Worm (Caenorhabditis elegans): Measurements from ENCODE around the gene B0034.5.

- TF ChIP-seq lsy-2 (tag; optimal IDR thresholded peaks at IDR 0.05) (no peak), sptf-1 (tag; optimal IDR thresholded peaks at IDR 0.05) (no peak), unc-62 (GFP tag; optimal IDR thresholded peaks at IDR 0.05) (no peak), snpc-4 (tag; optimal IDR thresholded peaks at IDR 0.05) (no peak), ces-1 (GFP tag; optimal IDR thresholded peaks at IDR 0.05) (no peak), elt-3 (tag; optimal IDR thresholded peaks at IDR 0.05) (no peak), ztf-11 (tag; optimal IDR thresholded peaks at IDR 0.05) (no peak), nhr-76 (tag; optimal IDR thresholded peaks at IDR 0.05) (no peak), sem-2 (GFP tag; optimal IDR thresholded peaks at IDR 0.05) (no peak), mls-2 (tag; optimal IDR thresholded peaks at IDR 0.05) (no peak), nhr-12 (tag; optimal IDR thresholded peaks at IDR 0.05) (no peak), nhr-28 (tag; optimal IDR thresholded peaks at IDR 0.05) (no peak)
Measured at ce11 chrII:5948681-5949080, 26.1 kb downstream of the B0034.5 start.
